Fruit fly (Drosophila melanogaster): ENCODE measurements around the gene CG17078.

CG17078 gene

DNA sequence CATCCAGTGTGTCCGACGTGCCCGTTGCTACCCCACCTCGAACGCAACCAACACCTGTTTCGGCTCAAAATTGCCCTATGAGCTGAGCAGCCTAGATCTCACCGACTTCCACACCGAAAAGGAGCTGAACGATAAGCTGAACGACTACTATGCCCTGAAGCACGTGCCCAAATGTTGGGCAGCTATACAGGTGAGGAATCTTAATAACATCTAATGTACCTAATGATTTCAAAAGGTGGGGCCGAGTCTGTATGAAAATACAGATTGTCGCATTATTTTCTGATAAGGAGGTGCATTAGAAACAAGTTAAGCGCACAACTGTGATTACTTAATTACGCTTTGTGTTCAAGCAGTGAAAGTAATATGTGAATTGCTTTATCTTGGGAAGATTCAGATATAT, at the start of gene CG17078:
CG17078 (minus strand) TSS at position 101 of the 400 bp plus-strand sequence.
- TF ChIP-seq mld (GFP tag; IDR thresholded peaks at IDR 0.05; ENCODE audit: partially characterized antibody): 0 out of 3 replicates have a peak, but pooled peaks have one; percentile 4
- no peak for TF ChIP-seq ac (GFP tag; optimal IDR thresholded peaks at IDR 0.05)

DNA sequence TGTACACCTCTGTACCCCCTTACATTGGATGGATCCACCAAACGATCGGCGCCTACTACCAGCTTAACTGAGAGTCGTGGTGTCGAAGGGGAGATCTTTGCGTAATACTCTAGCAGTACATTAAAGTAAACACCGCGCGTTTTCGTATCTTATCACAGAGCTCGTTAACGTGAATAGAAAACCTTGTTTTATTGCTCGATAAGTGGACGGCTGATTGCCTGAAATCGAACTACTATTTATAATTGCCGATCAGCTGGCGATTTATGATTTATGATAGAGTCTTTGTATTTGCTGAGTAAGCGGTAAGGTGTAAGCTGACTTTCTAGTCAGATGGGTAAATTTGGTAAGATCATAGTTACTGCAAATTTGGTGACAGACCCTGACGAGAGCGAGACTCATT, 44.9 kb upstream of the CG17078 start:
- TF ChIP-seq exex (tag; optimal IDR thresholded peaks at IDR 0.05) (peak; percentile 98), CG11504 (tag; optimal IDR thresholded peaks at IDR 0.05) (no peak), gcm2 (GFP tag; optimal IDR thresholded peaks at IDR 0.05) (no peak), crp (GFP tag; optimal IDR thresholded peaks at IDR 0.05) (no peak), ap (GFP tag; IDR thresholded peaks at IDR 0.05) (no peak), CG5180 (GFP tag; optimal IDR thresholded peaks at IDR 0.05) (peak; percentile 14), klu (GFP tag; IDR thresholded peaks at IDR 0.05) (no peak), Eip74EF (GFP tag; optimal IDR thresholded peaks at IDR 0.05) (no peak), Mrtf (GFP tag; IDR thresholded peaks at IDR 0.05) (no peak), CG14667 (GFP tag; IDR thresholded peaks at IDR 0.05) (no peak), H2.0 (GFP tag; IDR thresholded peaks at IDR 0.05) (no peak), CG30020 (tag; optimal IDR thresholded peaks at IDR 0.05) (no peak), CG3407 (GFP tag; optimal IDR thresholded peaks at IDR 0.05) (no peak), pfk (GFP tag; optimal IDR thresholded peaks at IDR 0.05) (peak; percentile 16), CG12071 (GFP tag; optimal IDR thresholded peaks at IDR 0.05) (peak; percentile 46), jumu (GFP tag; optimal IDR thresholded peaks at IDR 0.05) (no peak), Atf3 (GFP tag; optimal IDR thresholded peaks at IDR 0.05) (no peak), CG30403 (GFP tag; optimal IDR thresholded peaks at IDR 0.05) (no peak), HmgZ (tag; optimal IDR thresholded peaks at IDR 0.05) (peak; percentile 23), Sox100B (GFP tag; optimal IDR thresholded peaks at IDR 0.05) (no peak), grn (GFP tag; optimal IDR thresholded peaks at IDR 0.05) (peak; percentile 87), Hey (tag; optimal IDR thresholded peaks at IDR 0.05) (peak; percentile 94), CG10274 (GFP tag; optimal IDR thresholded peaks at IDR 0.05) (no peak), esg (GFP tag; conservative IDR thresholded peaks at IDR 0.05) (no peak), CG10431 (GFP tag; optimal IDR thresholded peaks at IDR 0.05) (no peak), CG18599 (GFP tag; optimal IDR thresholded peaks at IDR 0.05) (peak; percentile 39), sens (GFP tag) (no peak), GATAe (GFP tag; conservative IDR thresholded peaks at IDR 0.05) (peak; percentile 55), Chrac-16 (GFP tag; optimal IDR thresholded peaks at IDR 0.05) (no peak), CG12659 (GFP tag; optimal IDR thresholded peaks at IDR 0.05) (no peak), mirr (GFP tag; optimal IDR thresholded peaks at IDR 0.05) (peak; percentile 87), lab (GFP tag; optimal IDR thresholded peaks at IDR 0.05) (peak; percentile 28), hth (optimal IDR thresholded peaks at IDR 0.05) (no peak), wdn (GFP tag; IDR thresholded peaks at IDR 0.05) (no peak), CG5953 (GFP tag; IDR thresholded peaks at IDR 0.05) (no peak), Xrp1 (GFP tag; IDR thresholded peaks at IDR 0.05) (no peak), CG2889 (GFP tag; IDR thresholded peaks at IDR 0.05) (no peak), Jarid2 (GFP tag; optimal IDR thresholded peaks at IDR 0.05) (no peak), CG6254 (GFP tag; optimal IDR thresholded peaks at IDR 0.05) (peak; percentile 29), CG2199 (GFP tag; IDR thresholded peaks at IDR 0.05) (no peak), CG13296 (GFP tag; optimal IDR thresholded peaks at IDR 0.05) (peak; percentile 24), CG34376 (GFP tag; optimal IDR thresholded peaks at IDR 0.05) (peak; percentile 60), cwo (GFP tag; optimal IDR thresholded peaks at IDR 0.05) (peak; percentile 0), Sry-β (GFP tag; optimal IDR thresholded peaks at IDR 0.05) (no peak), CG4328 (GFP tag; optimal IDR thresholded peaks at IDR 0.05) (no peak), NK7.1 (GFP tag; optimal IDR thresholded peaks at IDR 0.05) (no peak), CG16813 (GFP tag; IDR thresholded peaks at IDR 0.05; ENCODE audit: partially characterized antibody) (no peak)
